Worm (Caenorhabditis elegans) whole organism, L4 larva: ENCODE data around the gene spe-10.

ENCODE experiments used
- F26F4.8 ChIP-seq: fragments of 200-800 bp; sonication (Bioruptor generic); conservative IDR thresholded peaks from 2 replicates; pipeline ENCODE4 v1.3.6; 2022; ENCODE audit warnings: missing genetic modification characterization, missing compliant biosample characterization
- F37D6.2 ChIP-seq: sonication (generic microtip); optimal IDR thresholded peaks from 2 replicates; lab custom pipeline; 2016; ENCODE audit warnings: mild to moderate bottlenecking, missing genetic modification characterization, missing compliant biosample characterization
- R02D3.7 ChIP-seq: fragments of 150-350 bp; sonication (generic microtip); optimal IDR thresholded peaks from 3 replicates; lab custom pipeline; 2014; ENCODE audit warnings: missing biosample characterization, missing genetic modification characterization
- T20F7.1 ChIP-seq: fragments of 200-800 bp; sonication (Bioruptor generic); optimal IDR thresholded peaks from 2 replicates; lab custom pipeline; 2018; ENCODE audit warnings: mild to moderate bottlenecking, missing genetic modification characterization, missing compliant biosample characterization
- Y48G9A.11 ChIP-seq: fragments of 200-800 bp; sonication (Bioruptor generic); IDR thresholded peaks from 2 replicates; pipeline ENCODE4 v1.3.6; 2022; ENCODE audit warnings: missing genetic modification reagents, missing genetic modification characterization, missing compliant biosample characterization
- ZK546.5 ChIP-seq, 2 experiments: sonication (generic microtip); optimal IDR thresholded peaks; 2 replicates each; lab custom pipeline; 2017; ENCODE audit warnings: missing biosample characterization in 2 of 2, missing genetic modification characterization in 2 of 2
- ama-1 ChIP-seq: fragments of 150-350 bp; optimal IDR thresholded peaks from 2 replicates; lab custom pipeline; 2014; ENCODE audit warnings: inconsistent platforms, mixed read lengths
- ceh-62 ChIP-seq: sonication (generic microtip); optimal IDR thresholded peaks from 2 replicates; lab custom pipeline; 2017; ENCODE audit warnings: missing biosample characterization, missing genetic modification characterization
- ces-1 ChIP-seq: fragments of 150-350 bp; sonication (generic microtip); optimal IDR thresholded peaks from 4 replicates; lab custom pipeline; 2014; ENCODE audit warnings: missing biosample characterization, missing genetic modification reagents, missing genetic modification characterization
- cey-2 ChIP-seq: sonication (generic microtip); optimal IDR thresholded peaks from 3 replicates; lab custom pipeline; 2017; ENCODE audit warnings: missing genetic modification characterization, mild to moderate bottlenecking, missing compliant biosample characterization, antibody characterized with exemption, borderline replicate concordance; ENCODE audit not compliant: insufficient read depth
- daf-16 ChIP-seq, 3 experiments: sonication (generic microtip); optimal IDR thresholded peaks; 2 replicates each; lab custom pipeline; 2016 to 2017; ENCODE audit warnings: missing genetic modification characterization in 3 of 3, missing genetic modification reagents in 3 of 3, mild to moderate bottlenecking in 2 of 3, missing compliant biosample characterization in 2 of 3, missing biosample characterization in 1 of 3, moderate library complexity in 1 of 3
- dmd-6 ChIP-seq: fragments of 200-800 bp; sonication (Bioruptor generic); IDR thresholded peaks from 2 replicates; pipeline ENCODE4 v1.3.6; 2022; ENCODE audit warnings: missing genetic modification reagents, missing genetic modification characterization, missing compliant biosample characterization
- dmd-9 ChIP-seq: fragments of 200-800 bp; sonication (Bioruptor generic); IDR thresholded peaks from 2 replicates; pipeline ENCODE4 v1.3.6; 2022; ENCODE audit warnings: missing genetic modification reagents, missing genetic modification characterization, missing compliant biosample characterization
- dpl-1 ChIP-seq: fragments of 150-350 bp; optimal IDR thresholded peaks from 2 replicates; lab custom pipeline; 2014; ENCODE audit warnings: missing biosample characterization, missing genetic modification reagents, missing genetic modification characterization
- egl-27 ChIP-seq: sonication (generic microtip); optimal IDR thresholded peaks from 3 replicates; lab custom pipeline; 2017; ENCODE audit warnings: missing biosample characterization, missing genetic modification reagents, missing genetic modification characterization
- fkh-10 ChIP-seq: fragments of 150-350 bp; optimal IDR thresholded peaks from 2 replicates; lab custom pipeline; 2014; ENCODE audit warnings: missing biosample characterization, missing genetic modification reagents, missing genetic modification characterization
- hlh-11 ChIP-seq: fragments of 200-800 bp; sonication (Bioruptor generic); optimal IDR thresholded peaks from 2 replicates; lab custom pipeline; 2018; ENCODE audit warnings: mild to moderate bottlenecking, missing genetic modification characterization, missing compliant biosample characterization
- lin-13 ChIP-seq: fragments of 150-350 bp; optimal IDR thresholded peaks from 2 replicates; lab custom pipeline; 2014; ENCODE audit warnings: missing biosample characterization, missing genetic modification reagents, missing genetic modification characterization
- lin-39 ChIP-seq: fragments of 150-350 bp; optimal IDR thresholded peaks from 2 replicates; lab custom pipeline; 2014; ENCODE audit warnings: missing biosample characterization, missing genetic modification reagents, missing genetic modification characterization
- lir-3 ChIP-seq: sonication (generic microtip); optimal IDR thresholded peaks from 2 replicates; lab custom pipeline; 2016; ENCODE audit warnings: mild to moderate bottlenecking, missing genetic modification characterization, missing compliant biosample characterization
- lsy-2 ChIP-seq, 2 experiments: fragments of 150-350 bp in 1 of 2; sonication (generic microtip) in 1 of 2; optimal IDR thresholded peaks; 2 replicates each; lab custom pipeline; 2014 to 2017; ENCODE audit warnings: missing biosample characterization in 2 of 2, missing genetic modification characterization in 2 of 2
- mep-1 ChIP-seq: fragments of 150-350 bp; sonication (generic microtip); optimal IDR thresholded peaks from 3 replicates; lab custom pipeline; 2014; ENCODE audit warnings: missing biosample characterization, missing genetic modification characterization
- mes-2 ChIP-seq: sonication (generic microtip); optimal IDR thresholded peaks from 2 replicates; lab custom pipeline; 2016; ENCODE audit warnings: missing genotype, mild to moderate bottlenecking, missing genetic modification characterization, missing compliant biosample characterization; ENCODE audit not compliant: poor library complexity, severe bottlenecking
- mxl-2 ChIP-seq: fragments of 200-800 bp; sonication (Bioruptor generic); conservative IDR thresholded peaks from 2 replicates; pipeline ENCODE4 v1.3.6; 2022; ENCODE audit warnings: missing genetic modification reagents, missing genetic modification characterization, missing compliant biosample characterization
- nhr-25 ChIP-seq: sonication (generic microtip); optimal IDR thresholded peaks from 2 replicates; lab custom pipeline; 2017; ENCODE audit warnings: missing genetic modification characterization, mild to moderate bottlenecking, missing compliant biosample characterization, antibody characterized with exemption, moderate library complexity, borderline replicate concordance; ENCODE audit not compliant: insufficient read depth
- nhr-28 ChIP-seq: fragments of 150-350 bp; optimal IDR thresholded peaks from 2 replicates; lab custom pipeline; 2014; ENCODE audit warnings: missing biosample characterization, missing genetic modification characterization
- nhr-48 ChIP-seq: sonication (generic microtip); optimal IDR thresholded peaks from 2 replicates; lab custom pipeline; 2016; ENCODE audit warnings: mild to moderate bottlenecking, missing genetic modification characterization, missing compliant biosample characterization
- nhr-76 ChIP-seq: fragments of 150-350 bp; optimal IDR thresholded peaks from 2 replicates; lab custom pipeline; 2014; ENCODE audit warnings: missing biosample characterization, missing genetic modification characterization
- nhr-77 ChIP-seq: fragments of 150-350 bp; optimal IDR thresholded peaks from 2 replicates; lab custom pipeline; 2014; ENCODE audit warnings: missing biosample characterization, missing genetic modification characterization
- php-3 ChIP-seq: fragments of 200-800 bp; sonication (Bioruptor generic); IDR thresholded peaks from 2 replicates; pipeline ENCODE4 v1.3.6; 2022; ENCODE audit warnings: missing genetic modification reagents, missing genetic modification characterization, missing compliant biosample characterization
- pqm-1 ChIP-seq: sonication (generic microtip); optimal IDR thresholded peaks from 2 replicates; lab custom pipeline; 2017; ENCODE audit warnings: missing biosample characterization, missing genetic modification characterization
- snpc-4 ChIP-seq: fragments of 150-350 bp; optimal IDR thresholded peaks from 2 replicates; lab custom pipeline; 2014; ENCODE audit warnings: missing biosample characterization, missing genetic modification characterization
- unc-62 ChIP-seq, 3 experiments: fragments of 150-350 bp in 1 of 3; sonication (generic microtip); optimal IDR thresholded peaks in 2 of 3; peaks in 1 of 3; 1 replicate in 1 of 3; 2 replicates in 2 of 3; lab custom pipeline; 2014 to 2017; ENCODE audit warnings: missing biosample characterization in 3 of 3, missing genetic modification characterization in 3 of 3, missing genetic modification reagents in 3 of 3, missing genotype in 1 of 3
- zfp-2 ChIP-seq: sonication (generic microtip); optimal IDR thresholded peaks from 2 replicates; lab custom pipeline; 2016; ENCODE audit warnings: mild to moderate bottlenecking, missing genetic modification characterization, missing compliant biosample characterization
- ztf-11 ChIP-seq: fragments of 150-350 bp; optimal IDR thresholded peaks from 2 replicates; lab custom pipeline; 2014; ENCODE audit warnings: missing biosample characterization, missing genetic modification characterization

The spe-10 gene

ce11 chrV:10433721-10434120 is 49.7 kb downstream of the spe-10 start, which contains the start of gene Y32F6A.4 (continued):
- TF ChIP-seq snpc-4 (tag; lab: Kevin White, UChicago) (no peak), zfp-2 (tag; lab: Kevin White, UChicago) (no peak), nhr-28 (tag; lab: Kevin White, UChicago) (peak; percentile 39), lin-13 (GFP tag; lab: Kevin White, UChicago) (no peak), ama-1 (lab: Kevin White, UChicago) (no peak), lir-3 (no peak), dpl-1 (no peak), fkh-10 (GFP tag; lab: Kevin White, UChicago) (no peak), mxl-2 (GFP tag; lab: Robert Waterston, UW) (no peak), mes-2 (tag; lab: Kevin White, UChicago) (no peak), ceh-62 (tag; lab: Kevin White, UChicago) (no peak), T20F7.1 (no peak), dmd-9 (GFP tag; lab: Robert Waterston, UW) (no peak), R02D3.7 (no peak), ZK546.5 (tag; optimal IDR thresholded peaks at IDR 0.05; lab: Kevin White, UChicago) (no peak), nhr-77 (tag; lab: Kevin White, UChicago) (no peak), dmd-6 (peak; percentile 41; the same call in 1 of the 2 replicates), ztf-11 (no peak), nhr-25 (no peak), Y48G9A.11 (GFP tag; lab: Robert Waterston, UW) (no peak), php-3 (peak; percentile 17; the same call in 1 of the 2 replicates), hlh-11 (tag; lab: Kevin White, UChicago) (peak; percentile 15), nhr-76 (tag; lab: Kevin White, UChicago) (no peak), cey-2 (tag; lab: Kevin White, UChicago) (no peak), mep-1 (no peak), F37D6.2 (tag; lab: Kevin White, UChicago) (no peak), nhr-48 (no peak), lin-39 (no peak), egl-27 (tag; lab: Kevin White, UChicago) (no peak), ces-1 (GFP tag; lab: Kevin White, UChicago) (no peak), lsy-2 (tag; optimal IDR thresholded peaks at IDR 0.05; lab: Kevin White, UChicago) (no peak)
- TF ChIP-seq, all 104 proteins: peak for 7

- TF ChIP-seq F26F4.8 (GFP tag; lab: Robert Waterston, UW) = no peak
- peak; percentile 54 for TF ChIP-seq dmd-6
- peak; percentile 44 for TF ChIP-seq pqm-1 (tag; lab: Kevin White, UChicago)
- TF ChIP-seq daf-16 (GFP tag; optimal IDR thresholded peaks at IDR 0.05; lab: Kevin White, UChicago) = no peak
- TF ChIP-seq daf-16 (tag; optimal IDR thresholded peaks at IDR 0.05; lab: Kevin White, UChicago) = peak; percentile 14
- TF ChIP-seq nhr-28 (tag; lab: Kevin White, UChicago) = peak; percentile 36
- TF ChIP-seq unc-62 (GFP tag; optimal IDR thresholded peaks at IDR 0.05 in 1 of 2; lab: Kevin White, UChicago) = peak in 1 of 2 experiments; percentile 95
- no peak for TF ChIP-seq unc-62 (tag; optimal IDR thresholded peaks at IDR 0.05; lab: Kevin White, UChicago)
- TF ChIP-seq, all 104 proteins: peak for 5
These were observed 51.1 kb downstream of the spe-10 start for ce11 chrV:10435198-10435597.
